Worm (Caenorhabditis elegans) whole organism, young adult: Measurements from ENCODE around the gene srj-10.
"Not testable (repeated sequence)": the region's sequence is repeated elsewhere in the genome, so short reads cannot be mapped to it uniquely, and the experiment has no call there.

Experiments
- D2030.7 ChIP-seq: fragments of 200-800 bp; sonication (Bioruptor generic); IDR thresholded peaks from 2 replicates; pipeline ENCODE4 v1.3.6; 2022; ENCODE audit warnings: missing genetic modification reagents, missing genetic modification characterization, missing compliant biosample characterization
- Y95B8A.8 ChIP-seq: fragments of 200-800 bp; sonication (Bioruptor generic); IDR thresholded peaks from 2 replicates; pipeline ENCODE4 v1.3.6; 2022; ENCODE audit warnings: missing genetic modification reagents, missing genetic modification characterization, missing compliant biosample characterization
- ceh-40 ChIP-seq: fragments of 200-800 bp; sonication (Bioruptor generic); IDR thresholded peaks from 2 replicates; pipeline ENCODE4 v1.3.6; 2022; ENCODE audit warnings: missing genetic modification characterization, missing compliant biosample characterization
- dox-1 ChIP-seq: fragments of 200-800 bp; sonication (Bioruptor generic); IDR thresholded peaks from 2 replicates; pipeline ENCODE4 v1.3.6; 2022; ENCODE audit warnings: missing genetic modification reagents, missing genetic modification characterization, missing compliant biosample characterization
- him-1 ChIP-seq: sonication (generic microtip); optimal IDR thresholded peaks from 2 replicates; lab custom pipeline; 2016; ENCODE audit warnings: missing genotype, missing genetic modification reagents, missing genetic modification characterization, missing compliant biosample characterization
- madf-8 ChIP-seq: fragments of 200-800 bp; sonication (Bioruptor generic); conservative IDR thresholded peaks from 2 replicates; pipeline ENCODE4 v1.3.6; 2022; ENCODE audit warnings: missing genetic modification reagents, missing genetic modification characterization, missing compliant biosample characterization
- mcd-1 ChIP-seq: fragments of 200-800 bp; sonication (Bioruptor generic); IDR thresholded peaks from 2 replicates; pipeline ENCODE4 v1.3.6; 2022; ENCODE audit warnings: missing genetic modification reagents, missing genetic modification characterization, missing compliant biosample characterization
- pha-4 ChIP-seq: fragments of 150-350 bp; sonication (generic microtip); optimal IDR thresholded peaks from 2 replicates; lab custom pipeline; 2014; ENCODE audit warnings: missing biosample characterization, missing genetic modification reagents, missing genetic modification characterization
- xnd-1 ChIP-seq: sonication (generic microtip); optimal IDR thresholded peaks from 2 replicates; lab custom pipeline; 2016; ENCODE audit warnings: missing genotype, missing genetic modification reagents, missing genetic modification characterization, missing compliant biosample characterization

DNA sequence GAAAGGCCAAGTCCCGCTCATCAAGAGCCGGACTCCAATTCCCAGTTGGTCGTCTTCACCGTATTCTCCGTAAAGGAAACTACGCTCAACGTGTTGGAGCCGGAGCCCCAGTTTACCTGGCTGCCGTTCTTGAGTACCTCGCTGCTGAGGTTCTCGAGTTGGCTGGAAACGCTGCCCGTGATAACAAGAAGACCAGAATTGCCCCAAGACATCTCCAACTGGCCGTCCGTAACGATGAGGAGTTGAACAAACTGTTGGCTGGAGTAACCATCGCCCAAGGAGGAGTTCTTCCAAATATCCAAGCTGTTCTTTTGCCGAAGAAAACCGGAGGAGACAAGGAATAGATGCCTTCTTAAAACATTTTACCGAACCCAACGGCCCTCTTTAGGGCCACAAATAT is 32.9 kb downstream of the srj-10 start:
- not testable (repeated sequence) for TF ChIP-seq pha-4 (tag; lab: Kevin White, UChicago); madf-8 (GFP tag; lab: Robert Waterston, UW); xnd-1; him-1 (tag; lab: Kevin White, UChicago); D2030.7 (GFP tag; lab: Robert Waterston, UW); mcd-1 (GFP tag; lab: Robert Waterston, UW); dox-1 (GFP tag; lab: Robert Waterston, UW); ceh-40 (GFP tag; lab: Robert Waterston, UW); Y95B8A.8 (GFP tag; lab: Robert Waterston, UW)
